Fruit fly (Drosophila melanogaster): Measurements from ENCODE around the gene CG9902.

Gene CG9902

DNA sequence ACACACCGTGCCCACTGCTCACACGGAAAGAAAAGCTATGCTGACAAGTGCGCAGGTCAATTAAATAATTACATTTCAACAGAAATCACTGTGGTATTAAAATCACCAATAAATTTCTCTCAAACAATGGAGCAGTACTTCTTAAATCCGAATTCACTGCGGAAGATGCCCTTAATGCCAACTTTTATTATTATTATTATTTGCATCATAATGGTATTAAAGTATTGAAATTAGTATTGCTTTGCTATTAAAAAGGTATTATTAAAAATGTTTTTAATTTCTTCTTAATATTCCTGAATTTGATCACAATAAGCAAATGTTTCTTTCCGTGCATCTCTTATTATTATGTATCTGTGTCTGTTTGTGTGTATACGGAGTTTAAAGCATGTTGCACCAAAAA is 32.7 kb upstream of the CG9902 start (continued):
- TF ChIP-seq Oli (tag; optimal IDR thresholded peaks at IDR 0.05): peak; percentile 56
- no peak for TF ChIP-seq kay (GFP tag; optimal IDR thresholded peaks at IDR 0.05)
- TF ChIP-seq CG14710 (tag; optimal IDR thresholded peaks at IDR 0.05): peak; percentile 0
- TF ChIP-seq unpg (GFP tag; optimal IDR thresholded peaks at IDR 0.05): peak; percentile 41
- peak; percentile 70 for TF ChIP-seq Meics (GFP tag; optimal IDR thresholded peaks at IDR 0.05)
- no peak for TF ChIP-seq CG17612 (GFP tag; IDR thresholded peaks at IDR 0.05)
- peak; percentile 61 for TF ChIP-seq grau (tag; optimal IDR thresholded peaks at IDR 0.05)
- no peak for TF ChIP-seq stwl (tag; optimal IDR thresholded peaks at IDR 0.05)
- peak; percentile 47 for TF ChIP-seq Xbp1 (GFP tag; optimal IDR thresholded peaks at IDR 0.05)
- TF ChIP-seq slbo (GFP tag; IDR thresholded peaks at IDR 0.05): peak; percentile 35
- peak; percentile 27 for TF ChIP-seq CG9817 (tag; optimal IDR thresholded peaks at IDR 0.05)
- TF ChIP-seq CG4424 (GFP tag; optimal IDR thresholded peaks at IDR 0.05): peak; percentile 37
- TF ChIP-seq Ssrp (tag; optimal IDR thresholded peaks at IDR 0.05): peak; percentile 38
- peak; percentile 36 for TF ChIP-seq Hr3 (GFP tag; optimal IDR thresholded peaks at IDR 0.05)
- 0 out of 2 replicates have a peak, but pooled peaks have one; percentile 8 for TF ChIP-seq ssp (GFP tag; IDR thresholded peaks at IDR 0.05)
- no peak for TF ChIP-seq B-H2 (GFP tag; optimal IDR thresholded peaks at IDR 0.05)
- TF ChIP-seq tio (GFP tag; optimal IDR thresholded peaks at IDR 0.05): peak; percentile 53
- peak; percentile 57 for TF ChIP-seq CG15269 (tag; optimal IDR thresholded peaks at IDR 0.05)
- peak; percentile 35 for TF ChIP-seq Abd-B (GFP tag; optimal IDR thresholded peaks at IDR 0.05)
- no peak for TF ChIP-seq CG4404 (GFP tag; IDR thresholded peaks at IDR 0.05)
- TF ChIP-seq Drgx (GFP tag; IDR thresholded peaks at IDR 0.05): peak; percentile 40; the same call in 1 of the 2 replicates
- TF ChIP-seq Rx (GFP tag; IDR thresholded peaks at IDR 0.05): no peak
- peak; percentile 44 for TF ChIP-seq fd96Cb (tag; optimal IDR thresholded peaks at IDR 0.05)
- TF ChIP-seq insv (GFP tag; optimal IDR thresholded peaks at IDR 0.05): no peak
- TF ChIP-seq CG10209 (GFP tag; optimal IDR thresholded peaks at IDR 0.05): peak; percentile 50
- TF ChIP-seq pan (optimal IDR thresholded peaks at IDR 0.05): no peak
- TF ChIP-seq pan (GFP tag; optimal IDR thresholded peaks at IDR 0.05 in 1 of 2, IDR thresholded peaks at IDR 0.05 in 1 of 2): peak in 1 of 2 experiments; percentile 42
- peak; percentile 74 for TF ChIP-seq gem (tag; optimal IDR thresholded peaks at IDR 0.05)
- no peak for TF ChIP-seq pum (GFP tag; optimal IDR thresholded peaks at IDR 0.05)
- TF ChIP-seq CG2202 (tag; optimal IDR thresholded peaks at IDR 0.05): no peak
- TF ChIP-seq Max (GFP tag; optimal IDR thresholded peaks at IDR 0.05): peak; percentile 8
- peak; percentile 36; the same call in 1 of the 2 replicates for TF ChIP-seq sisA (GFP tag; IDR thresholded peaks at IDR 0.05)
- peak; percentile 74 for TF ChIP-seq sens (GFP tag)
- peak in 1 of 2 experiments; percentile 67 for TF ChIP-seq Hr51 (GFP tag; optimal IDR thresholded peaks at IDR 0.05)
- TF ChIP-seq CG13424 (tag; optimal IDR thresholded peaks at IDR 0.05): peak; percentile 61
- TF ChIP-seq lab (GFP tag; optimal IDR thresholded peaks at IDR 0.05): peak; percentile 71
- no peak for TF ChIP-seq prd (optimal IDR thresholded peaks at IDR 0.05)
- peak; percentile 36; the same call in 1 of the 3 replicates for TF ChIP-seq prd (GFP tag; IDR thresholded peaks at IDR 0.05)
- peak; percentile 19 for TF ChIP-seq org-1 (GFP tag; optimal IDR thresholded peaks at IDR 0.05)
- TF ChIP-seq gsb-n (tag; optimal IDR thresholded peaks at IDR 0.05): no peak
- peak; percentile 28 for TF ChIP-seq CG9437 (GFP tag; optimal IDR thresholded peaks at IDR 0.05)
- 0 out of 2 replicates have a peak, but pooled peaks have one; percentile 31 for TF ChIP-seq Ptx1 (GFP tag; IDR thresholded peaks at IDR 0.05)
- TF ChIP-seq Awh (GFP tag; IDR thresholded peaks at IDR 0.05): no peak
- 0 out of 3 replicates have a peak, but pooled peaks have one; percentile 30 for TF ChIP-seq tgo (GFP tag; IDR thresholded peaks at IDR 0.05)
- TF ChIP-seq CG6683 (GFP tag; optimal IDR thresholded peaks at IDR 0.05): no peak
- TF ChIP-seq Hand (GFP tag; optimal IDR thresholded peaks at IDR 0.05): peak; percentile 66
- peak; percentile 28 for TF ChIP-seq BtbVII (GFP tag; optimal IDR thresholded peaks at IDR 0.05)
- TF ChIP-seq CG15514 (GFP tag; optimal IDR thresholded peaks at IDR 0.05): peak; percentile 25
- peak; percentile 8 for TF ChIP-seq bab2 (GFP tag; optimal IDR thresholded peaks at IDR 0.05)
- TF ChIP-seq bigmax (GFP tag; optimal IDR thresholded peaks at IDR 0.05): no peak
